Fruit fly (Drosophila melanogaster) whole organism, pupa: ENCODE results near the gene Slimp.

ENCODE experiments used
- CG10348 ChIP-seq: fragments of 200-800 bp; sonication (Bioruptor generic); IDR thresholded peaks from 2 replicates; pipeline ENCODE4 v1.3.6; 2022; ENCODE audit warnings: missing biosample characterization, missing genetic modification characterization
- CG12605 ChIP-seq: fragments of 200-800 bp; sonication (Bioruptor generic); IDR thresholded peaks from 2 replicates; pipeline ENCODE4 v1.3.6; 2022; ENCODE audit warnings: missing biosample characterization, missing genetic modification characterization
- CG13204 ChIP-seq: fragments of 200-800 bp; sonication (Bioruptor generic); optimal IDR thresholded peaks from 2 replicates; lab custom pipeline; 2018; ENCODE audit warnings: missing biosample characterization, mild to moderate bottlenecking, missing genetic modification characterization, moderate library complexity
- CG14655 ChIP-seq: fragments of 200-800 bp; sonication (Bioruptor generic); optimal IDR thresholded peaks from 3 replicates; lab custom pipeline; 2017; ENCODE audit warnings: mild to moderate bottlenecking, missing biosample characterization, missing genetic modification reagents, missing genetic modification characterization
- CG15710 ChIP-seq: fragments of 200-800 bp; sonication (Bioruptor generic); optimal IDR thresholded peaks from 2 replicates; lab custom pipeline; 2018; ENCODE audit warnings: missing biosample characterization, mild to moderate bottlenecking, missing genetic modification characterization, moderate library complexity
- CG17806 ChIP-seq: fragments of 200-800 bp; sonication (Bioruptor generic); optimal IDR thresholded peaks from 2 replicates; lab custom pipeline; 2018; ENCODE audit warnings: missing biosample characterization, mild to moderate bottlenecking, missing genetic modification characterization, moderate library complexity
- CG32121 ChIP-seq: fragments of 200-800 bp; sonication (Bioruptor generic); IDR thresholded peaks from 2 replicates; pipeline ENCODE4 v1.3.6; 2022; ENCODE audit warnings: missing biosample characterization, missing genetic modification characterization
- CG34367 ChIP-seq: fragments of 200-800 bp; sonication (Bioruptor generic); optimal IDR thresholded peaks from 2 replicates; lab custom pipeline; 2018; ENCODE audit warnings: missing biosample characterization, mild to moderate bottlenecking, missing genetic modification characterization
- CG4496 ChIP-seq: fragments of 200-800 bp; sonication (Bioruptor generic); IDR thresholded peaks from 3 replicates; pipeline ENCODE4 v1.3.6; 2022; ENCODE audit warnings: missing biosample characterization, missing genetic modification characterization
- CG8159 ChIP-seq: fragments of 200-800 bp; sonication (Bioruptor generic); optimal IDR thresholded peaks from 3 replicates; lab custom pipeline; 2018; ENCODE audit warnings: missing biosample characterization, mild to moderate bottlenecking, missing genetic modification characterization, moderate library complexity
- CG8301 ChIP-seq: fragments of 200-800 bp; sonication (Bioruptor generic); optimal IDR thresholded peaks from 2 replicates; lab custom pipeline; 2018; ENCODE audit warnings: missing biosample characterization, mild to moderate bottlenecking, missing genetic modification characterization
- CG9948 ChIP-seq: fragments of 200-800 bp; sonication (Bioruptor generic); optimal IDR thresholded peaks from 2 replicates; lab custom pipeline; 2018; ENCODE audit warnings: missing biosample characterization, mild to moderate bottlenecking, missing genetic modification characterization, moderate library complexity
- D1 ChIP-seq: fragments of 200-800 bp; sonication (Bioruptor generic); optimal IDR thresholded peaks from 2 replicates; lab custom pipeline; 2018; ENCODE audit warnings: missing biosample characterization, mild to moderate bottlenecking, missing genetic modification characterization, moderate library complexity
- EcR ChIP-seq: fragments of 200-800 bp; sonication (Bioruptor generic); optimal IDR thresholded peaks from 3 replicates; lab custom pipeline; 2019; ENCODE audit warnings: missing biosample characterization, missing genetic modification characterization, mild to moderate bottlenecking, moderate library complexity, missing genetic modification reagents
- Ets98B ChIP-seq: fragments of 200-800 bp; sonication (Bioruptor generic); IDR thresholded peaks from 2 replicates; pipeline ENCODE4 v1.3.6; 2022; ENCODE audit warnings: missing biosample characterization, missing genetic modification characterization
- Pif1A ChIP-seq: fragments of 200-800 bp; sonication (Bioruptor generic); optimal IDR thresholded peaks from 3 replicates; lab custom pipeline; 2016; ENCODE audit warnings: missing biosample characterization, missing genetic modification characterization
- Pif1B ChIP-seq: fragments of 200-800 bp; sonication (Bioruptor generic); optimal IDR thresholded peaks from 3 replicates; lab custom pipeline; 2016; ENCODE audit warnings: missing biosample characterization, missing genetic modification characterization
- Snoo ChIP-seq: fragments of 200-800 bp; sonication (Bioruptor generic); optimal IDR thresholded peaks from 3 replicates; lab custom pipeline; 2017; ENCODE audit warnings: missing biosample characterization, mild to moderate bottlenecking, missing genetic modification characterization, inconsistent platforms
- fd96Ca ChIP-seq: fragments of 200-800 bp; sonication (Bioruptor generic); IDR thresholded peaks from 3 replicates; pipeline ENCODE4 v1.3.6; 2022; ENCODE audit warnings: missing biosample characterization, missing genetic modification characterization
- gl ChIP-seq: fragments of 200-800 bp; sonication (Bioruptor generic); optimal IDR thresholded peaks from 2 replicates; lab custom pipeline; 2018; ENCODE audit warnings: missing biosample characterization, mild to moderate bottlenecking, missing genetic modification characterization
- rn ChIP-seq: fragments of 200-800 bp; sonication (Bioruptor generic); IDR thresholded peaks from 2 replicates; pipeline ENCODE4 v1.3.6; 2022; ENCODE audit warnings: missing biosample characterization, missing genetic modification characterization

Slimp gene

dm6 chr3R:24130080-24130479, 18.7 kb downstream of the Slimp start, which contains the start of the genes GatB and Tsc1:
GatB (minus strand) TSS chr3R:24130255.
Tsc1 (plus strand) TSS chr3R:24130307.
- TF ChIP-seq CG12605 (GFP tag; lab: Robert Waterston, UW) (no peak), rn (no peak), CG8159 (tag; lab: Kevin White, UChicago) (no peak)
- TF ChIP-seq, all 21 proteins: peak for 0

- no peak for TF ChIP-seq CG4496
- no peak for TF ChIP-seq CG14655 (GFP tag; lab: Kevin White, UChicago)
- no peak for TF ChIP-seq Pif1B (GFP tag; lab: Kevin White, UChicago)
- TF ChIP-seq Pif1A (GFP tag; lab: Kevin White, UChicago), result no peak
- TF ChIP-seq gl (tag; lab: Kevin White, UChicago), result no peak
- peak; percentile 17; the same call in 1 of the 2 replicates for TF ChIP-seq Ets98B
- TF ChIP-seq CG15710, result no peak
- no peak for TF ChIP-seq fd96Ca (GFP tag; lab: Robert Waterston, UW)
- no peak for TF ChIP-seq CG32121 (GFP tag; lab: Robert Waterston, UW)
- peak; percentile 67 for TF ChIP-seq EcR (GFP tag; lab: Kevin White, UChicago)
- no peak for TF ChIP-seq rn
Observed at dm6 chr3R:24122369-24122768, 26.4 kb downstream of the Slimp start.

dm6 chr3R:24121669-24122068, 27.1 kb downstream of the Slimp start:
- TF ChIP-seq CG8159 (tag; lab: Kevin White, UChicago) (no peak), CG15710 (no peak), D1 (no peak), rn (no peak), Pif1B (GFP tag; lab: Kevin White, UChicago) (no peak), CG10348 (GFP tag; lab: Robert Waterston, UW) (no peak), EcR (GFP tag; lab: Kevin White, UChicago) (no peak), Ets98B (no peak), CG14655 (GFP tag; lab: Kevin White, UChicago) (no peak), CG13204 (GFP tag; lab: Kevin White, UChicago) (no peak), CG32121 (GFP tag; lab: Robert Waterston, UW) (no peak)

dm6 chr3R:24116972-24117371, 31.8 kb downstream of the Slimp start:
- TF ChIP-seq CG4496 (peak; percentile 52; the same call in 2 of the 3 replicates), Pif1B (GFP tag; lab: Kevin White, UChicago) (no peak), CG15710 (no peak), CG9948 (tag; lab: Kevin White, UChicago) (no peak), CG17806 (no peak), rn (no peak), CG8301 (tag; lab: Kevin White, UChicago) (no peak), Pif1A (GFP tag; lab: Kevin White, UChicago) (no peak), CG12605 (GFP tag; lab: Robert Waterston, UW) (peak; percentile 55), Snoo (tag; lab: Kevin White, UChicago) (no peak), CG10348 (GFP tag; lab: Robert Waterston, UW) (no peak), CG14655 (GFP tag; lab: Kevin White, UChicago) (no peak), gl (tag; lab: Kevin White, UChicago) (peak; percentile 64), CG13204 (GFP tag; lab: Kevin White, UChicago) (peak; percentile 1), CG8159 (tag; lab: Kevin White, UChicago) (no peak), CG34367 (tag; lab: Kevin White, UChicago) (no peak), EcR (GFP tag; lab: Kevin White, UChicago) (no peak), fd96Ca (GFP tag; lab: Robert Waterston, UW) (0 out of 3 replicates have a peak, but pooled peaks have one; percentile 6), D1 (no peak), CG32121 (GFP tag; lab: Robert Waterston, UW) (peak; percentile 5; the same call in 1 of the 2 replicates), Ets98B (no peak; the same call in 1 of the 2 replicates)

dm6 chr3R:24116180-24116579, 32.6 kb downstream of the Slimp start, which contains the start of gene CG13607:
CG13607 (minus strand) TSS chr3R:24116322.
- TF ChIP-seq CG32121 (GFP tag; lab: Robert Waterston, UW) (no peak), CG4496 (no peak), D1 (no peak), CG34367 (tag; lab: Kevin White, UChicago) (no peak), CG14655 (GFP tag; lab: Kevin White, UChicago) (peak; percentile 12)

- TF ChIP-seq EcR (GFP tag; lab: Kevin White, UChicago), result no peak
- no peak for TF ChIP-seq CG17806
- TF ChIP-seq CG12605 (GFP tag; lab: Robert Waterston, UW), result no peak
- TF ChIP-seq gl (tag; lab: Kevin White, UChicago), result no peak
- no peak for TF ChIP-seq CG32121 (GFP tag; lab: Robert Waterston, UW)
- no peak for TF ChIP-seq CG8301 (tag; lab: Kevin White, UChicago)
- TF ChIP-seq CG34367 (tag; lab: Kevin White, UChicago), result no peak
- TF ChIP-seq Pif1A (GFP tag; lab: Kevin White, UChicago), result no peak
- no peak for TF ChIP-seq CG15710
- TF ChIP-seq Snoo (tag; lab: Kevin White, UChicago), result no peak
- no peak for TF ChIP-seq rn
- no peak for TF ChIP-seq Pif1B (GFP tag; lab: Kevin White, UChicago)
- no peak for TF ChIP-seq CG4496
Observed at dm6 chr3R:24113070-24113385, 35.7 kb downstream of the Slimp start, which contains the start of gene Root. Root (plus strand) TSS chr3R:24113286.
